Worm (Caenorhabditis elegans) whole organism, young adult: ENCODE data around the gene F11A5.17.

Source experiments
- B0261.1 ChIP-seq: sonication (generic microtip); optimal IDR thresholded peaks from 2 replicates; lab custom pipeline; 2016; ENCODE audit warnings: mild to moderate bottlenecking, missing genetic modification characterization, moderate library complexity, missing compliant biosample characterization
- F52B5.7 ChIP-seq: sonication (generic microtip); optimal IDR thresholded peaks from 2 replicates; lab custom pipeline; 2016; ENCODE audit warnings: mild to moderate bottlenecking, missing genetic modification characterization, missing compliant biosample characterization
- K11D2.4 ChIP-seq: fragments of 200-800 bp; sonication (Bioruptor generic); IDR thresholded peaks from 2 replicates; pipeline ENCODE4 v1.3.6; 2022; ENCODE audit warnings: missing genetic modification reagents, missing genetic modification characterization, missing compliant biosample characterization
- K12H6.12 ChIP-seq: fragments of 200-800 bp; sonication (Bioruptor generic); optimal IDR thresholded peaks from 2 replicates; lab custom pipeline; 2018; ENCODE audit warnings: mild to moderate bottlenecking, missing genetic modification characterization, missing compliant biosample characterization
- T07F8.4 ChIP-seq: sonication (generic microtip); optimal IDR thresholded peaks from 2 replicates; lab custom pipeline; 2016; ENCODE audit warnings: mild to moderate bottlenecking, missing genetic modification characterization, moderate library complexity, missing compliant biosample characterization
- T26A5.8 ChIP-seq: sonication (generic microtip); optimal IDR thresholded peaks from 2 replicates; lab custom pipeline; 2016; ENCODE audit warnings: missing genetic modification characterization, missing compliant biosample characterization
- atf-7 ChIP-seq: sonication (generic microtip); optimal IDR thresholded peaks from 2 replicates; lab custom pipeline; 2017; ENCODE audit warnings: mild to moderate bottlenecking, missing genetic modification characterization, missing compliant biosample characterization
- athp-1 ChIP-seq: sonication (generic microtip); optimal IDR thresholded peaks from 2 replicates; lab custom pipeline; 2017; ENCODE audit warnings: mild to moderate bottlenecking, missing genetic modification characterization, missing compliant biosample characterization
- ccch-3 ChIP-seq: fragments of 200-800 bp; sonication (Bioruptor generic); optimal IDR thresholded peaks from 2 replicates; lab custom pipeline; 2018; ENCODE audit warnings: mild to moderate bottlenecking, missing genetic modification characterization, missing compliant biosample characterization
- cebp-2 ChIP-seq: fragments of 200-800 bp; sonication (Bioruptor generic); IDR thresholded peaks from 2 replicates; pipeline ENCODE4 v1.3.6; 2022; ENCODE audit warnings: missing genetic modification characterization, missing compliant biosample characterization
- ceh-58 ChIP-seq: fragments of 200-800 bp; sonication (Bioruptor generic); IDR thresholded peaks from 2 replicates; pipeline ENCODE4 v1.3.6; 2022; ENCODE audit warnings: missing genetic modification characterization, missing compliant biosample characterization
- dpff-1 ChIP-seq: sonication (generic microtip); optimal IDR thresholded peaks from 2 replicates; lab custom pipeline; 2017; ENCODE audit warnings: mild to moderate bottlenecking, missing genetic modification characterization, missing compliant biosample characterization
- dpl-1 ChIP-seq: fragments of 150-350 bp; optimal IDR thresholded peaks from 2 replicates; lab custom pipeline; 2014; ENCODE audit warnings: missing biosample characterization, missing genetic modification reagents, missing genetic modification characterization
- egl-44 ChIP-seq: fragments of 200-800 bp; sonication (Bioruptor generic); IDR thresholded peaks from 2 replicates; pipeline ENCODE4 v1.3.6; 2022; ENCODE audit warnings: missing genetic modification reagents, missing genetic modification characterization, missing compliant biosample characterization
- egrh-3 ChIP-seq: fragments of 200-800 bp; sonication (Bioruptor generic); IDR thresholded peaks from 2 replicates; pipeline ENCODE4 v1.3.6; 2022; ENCODE audit warnings: missing genetic modification reagents, missing genetic modification characterization, missing compliant biosample characterization
- fkh-3 ChIP-seq: sonication (generic microtip); optimal IDR thresholded peaks from 2 replicates; lab custom pipeline; 2016; ENCODE audit warnings: mild to moderate bottlenecking, missing genetic modification characterization, missing compliant biosample characterization
- hrde-1 ChIP-seq: sonication (generic microtip); optimal IDR thresholded peaks from 2 replicates; lab custom pipeline; 2016; ENCODE audit warnings: missing genetic modification characterization, mild to moderate bottlenecking, missing compliant biosample characterization, moderate library complexity, missing genotype, missing genetic modification reagents, borderline replicate concordance
- lag-1 ChIP-seq: fragments of 200-800 bp; sonication (Bioruptor generic); IDR thresholded peaks from 2 replicates; pipeline ENCODE4 v1.3.6; 2022; ENCODE audit warnings: missing genetic modification reagents, missing genetic modification characterization, missing compliant biosample characterization
- let-607 ChIP-seq, 2 experiments: fragments of 200-800 bp in 1 of 2; sonication (Bioruptor generic) in 1 of 2; sonication (generic microtip) in 1 of 2; optimal IDR thresholded peaks; 2 replicates each; lab custom pipeline; 2016 to 2018; ENCODE audit warnings: mild to moderate bottlenecking in 2 of 2, missing compliant biosample characterization in 2 of 2, missing genetic modification characterization in 2 of 2, moderate library complexity in 2 of 2, missing genotype in 1 of 2
- lin-40 ChIP-seq: sonication (generic microtip); optimal IDR thresholded peaks from 2 replicates; lab custom pipeline; 2016; ENCODE audit warnings: missing genetic modification characterization, mild to moderate bottlenecking, missing compliant biosample characterization, missing genotype, missing genetic modification reagents
- lin-54 ChIP-seq: fragments of 200-800 bp; sonication (Bioruptor generic); optimal IDR thresholded peaks from 2 replicates; lab custom pipeline; 2018; ENCODE audit warnings: mild to moderate bottlenecking, missing genetic modification characterization, missing compliant biosample characterization
- madf-10 ChIP-seq: sonication (generic microtip); optimal IDR thresholded peaks from 2 replicates; lab custom pipeline; 2016; ENCODE audit warnings: mild to moderate bottlenecking, missing genetic modification characterization, missing compliant biosample characterization
- madf-3 ChIP-seq: fragments of 200-800 bp; sonication (Bioruptor generic); IDR thresholded peaks from 2 replicates; pipeline ENCODE4 v1.3.6; 2022; ENCODE audit warnings: missing genetic modification reagents, missing genetic modification characterization, missing compliant biosample characterization
- mel-28 ChIP-seq: sonication (generic microtip); optimal IDR thresholded peaks from 2 replicates; lab custom pipeline; 2016; ENCODE audit warnings: borderline replicate concordance, mild to moderate bottlenecking, missing genetic modification characterization, missing compliant biosample characterization
- nfya-2 ChIP-seq: fragments of 200-800 bp; sonication (Bioruptor generic); IDR thresholded peaks from 2 replicates; pipeline ENCODE4 v1.3.6; 2022; ENCODE audit warnings: missing genetic modification reagents, missing genetic modification characterization, missing compliant biosample characterization
- nhr-120 ChIP-seq: fragments of 200-800 bp; sonication (Bioruptor generic); IDR thresholded peaks from 2 replicates; pipeline ENCODE4 v1.3.6; 2022; ENCODE audit warnings: missing genetic modification characterization, missing compliant biosample characterization
- pha-4 ChIP-seq: fragments of 150-350 bp; sonication (generic microtip); optimal IDR thresholded peaks from 2 replicates; lab custom pipeline; 2014; ENCODE audit warnings: missing biosample characterization, missing genetic modification reagents, missing genetic modification characterization
- rec-8 ChIP-seq, 2 experiments: sonication (generic microtip); optimal IDR thresholded peaks; 2 replicates each; lab custom pipeline; 2016; ENCODE audit warnings: mild to moderate bottlenecking in 2 of 2, missing genetic modification characterization in 2 of 2, missing genetic modification reagents in 2 of 2, missing genotype in 2 of 2, missing biosample characterization in 1 of 2, missing compliant biosample characterization in 1 of 2, moderate library complexity in 1 of 2
- snpc-1.3 ChIP-seq: sonication (generic microtip); optimal IDR thresholded peaks from 2 replicates; lab custom pipeline; 2017; ENCODE audit warnings: missing genetic modification characterization, mild to moderate bottlenecking, missing compliant biosample characterization, antibody characterized with exemption, moderate library complexity, missing genotype, missing genetic modification reagents; ENCODE audit not compliant: insufficient read depth
- snpc-4 ChIP-seq, 5 experiments: fragments of 150-350 bp in 1 of 5; sonication (generic microtip) in 4 of 5; optimal IDR thresholded peaks; 2 replicates each; lab custom pipeline; 2014 to 2018; ENCODE audit warnings: missing genetic modification characterization in 5 of 5, missing biosample characterization in 3 of 5, antibody characterized with exemption in 2 of 5, mild to moderate bottlenecking in 2 of 5, missing compliant biosample characterization in 2 of 5, missing genotype in 2 of 5, moderate library complexity in 2 of 5, missing genetic modification reagents in 1 of 5
- unc-130 ChIP-seq: sonication (generic microtip); optimal IDR thresholded peaks from 2 replicates; lab custom pipeline; 2016; ENCODE audit warnings: missing genetic modification reagents, missing genetic modification characterization, missing compliant biosample characterization
- unc-62 ChIP-seq: fragments of 150-350 bp; optimal IDR thresholded peaks from 2 replicates; lab custom pipeline; 2014; ENCODE audit warnings: missing biosample characterization, missing genetic modification reagents, missing genetic modification characterization
- zfh-2 ChIP-seq: fragments of 200-800 bp; sonication (Bioruptor generic); conservative IDR thresholded peaks from 2 replicates; pipeline ENCODE4 v1.3.6; 2022; ENCODE audit warnings: missing genetic modification reagents, missing genetic modification characterization, missing compliant biosample characterization
- ztf-18 ChIP-seq: sonication (generic microtip); optimal IDR thresholded peaks from 2 replicates; lab custom pipeline; 2016; ENCODE audit warnings: missing genotype, mild to moderate bottlenecking, missing genetic modification characterization, missing compliant biosample characterization
- ztf-3 ChIP-seq: fragments of 200-800 bp; sonication (Bioruptor generic); optimal IDR thresholded peaks from 2 replicates; lab custom pipeline; 2018; ENCODE audit warnings: mild to moderate bottlenecking, missing genetic modification characterization, missing compliant biosample characterization

F11A5.17 gene

DNA sequence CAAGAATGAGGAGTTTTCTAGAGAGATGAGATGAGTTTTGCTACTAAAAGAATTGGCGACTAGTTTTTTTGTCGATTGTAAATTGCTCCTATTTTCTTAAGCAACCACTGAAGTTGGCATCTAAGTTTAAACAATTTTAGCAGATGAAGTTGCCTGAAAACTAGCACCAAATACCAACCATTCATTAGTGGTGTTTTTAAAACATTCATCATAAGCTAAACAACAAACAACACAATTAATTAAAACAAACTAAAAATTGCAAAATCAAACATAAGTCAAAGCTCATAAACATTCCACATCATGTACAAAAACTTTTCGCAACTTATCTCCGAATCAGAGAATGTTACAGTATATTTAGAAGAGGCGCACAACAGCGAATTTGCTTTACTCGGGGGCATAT is 19.7 kb upstream of the F11A5.17 start, which contains the start of gene srz-13:
srz-13 (plus strand) TSS at position 301 of the 400 bp plus-strand sequence.
- TF ChIP-seq fkh-3 (tag; lab: Kevin White, UChicago) (no peak), athp-1 (tag; lab: Kevin White, UChicago) (no peak), unc-62 (GFP tag; lab: Kevin White, UChicago) (no peak), ztf-18 (no peak), F52B5.7 (no peak), nhr-120 (GFP tag; lab: Robert Waterston, UW) (no peak), lin-54 (no peak), rec-8 (tag; optimal IDR thresholded peaks at IDR 0.05; lab: Kevin White, UChicago) (no peak), mel-28 (tag; lab: Kevin White, UChicago) (no peak), ccch-3 (GFP tag; lab: Kevin White, UChicago) (no peak), dpff-1 (tag; lab: Kevin White, UChicago) (no peak), T26A5.8 (no peak), K12H6.12 (tag; lab: Kevin White, UChicago) (no peak), madf-10 (tag; lab: Kevin White, UChicago) (no peak), ceh-58 (no peak), egl-44 (GFP tag; lab: Robert Waterston, UW) (no peak)

DNA sequence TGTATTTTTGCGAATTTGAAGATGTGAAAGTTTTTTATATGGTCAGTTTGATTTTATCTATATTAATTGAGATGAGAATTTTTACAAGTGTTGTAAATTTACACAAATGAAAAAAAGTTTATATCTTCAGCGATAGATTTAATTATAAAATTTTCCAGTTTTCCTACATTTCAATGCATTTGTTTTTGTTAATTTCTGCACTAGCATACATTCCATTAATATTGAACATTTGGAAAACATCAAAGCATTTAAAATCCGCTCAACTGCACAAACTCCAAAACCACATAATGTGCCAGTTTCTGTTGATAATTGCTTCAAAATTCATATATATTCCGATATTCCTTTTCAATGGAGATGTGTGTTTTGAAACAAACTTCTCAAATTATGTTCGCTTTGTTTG is 18.9 kb upstream of the F11A5.17 start, which contains the start of gene srh-277:
srh-277 (plus strand) TSS at position 301 of the 400 bp plus-strand sequence.
- no peak for TF ChIP-seq lin-40 (tag; lab: Kevin White, UChicago)

DNA sequence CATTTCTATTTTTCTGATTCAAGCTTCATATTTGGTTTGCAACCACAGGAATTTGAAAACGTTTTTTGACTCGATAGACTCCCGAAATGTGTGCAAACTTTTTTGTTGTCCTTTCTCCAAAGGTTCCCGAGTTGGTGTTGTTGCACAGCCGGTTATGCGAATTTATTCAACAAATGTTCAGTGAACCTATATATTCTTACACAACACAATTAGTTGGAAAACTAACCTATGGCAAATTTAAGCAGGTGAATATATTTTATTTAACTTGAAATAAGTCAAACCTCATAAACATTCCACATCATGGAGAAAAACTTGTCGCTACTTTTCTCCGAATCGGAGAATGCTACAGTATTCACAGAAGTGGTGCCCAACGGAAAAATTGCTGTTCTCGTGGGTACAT is 18.5 kb upstream of the F11A5.17 start, which contains the start of gene srz-14:
srz-14 (plus strand) TSS at position 301 of the 400 bp plus-strand sequence.
- TF ChIP-seq zfh-2 (GFP tag; lab: Robert Waterston, UW) (no peak), K11D2.4 (GFP tag; lab: Robert Waterston, UW) (no peak), let-607 (tag; optimal IDR thresholded peaks at IDR 0.05; lab: Kevin White, UChicago) (no peak), hrde-1 (no peak), unc-130 (GFP tag; lab: Kevin White, UChicago) (no peak), atf-7 (tag; lab: Kevin White, UChicago) (no peak), nfya-2 (GFP tag; lab: Robert Waterston, UW) (no peak), madf-3 (GFP tag; lab: Robert Waterston, UW) (no peak), pha-4 (tag; lab: Kevin White, UChicago) (no peak), ztf-3 (GFP tag; lab: Kevin White, UChicago) (no peak), egrh-3 (GFP tag; lab: Robert Waterston, UW) (no peak), snpc-4 (GFP tag; optimal IDR thresholded peaks at IDR 0.05; lab: Kevin White, UChicago) (no peak), snpc-4 (tag; optimal IDR thresholded peaks at IDR 0.05; lab: Kevin White, UChicago) (no peak), dpl-1 (GFP tag; lab: Kevin White, UChicago) (no peak), B0261.1 (tag; lab: Kevin White, UChicago) (no peak), snpc-1.3 (no peak)

DNA sequence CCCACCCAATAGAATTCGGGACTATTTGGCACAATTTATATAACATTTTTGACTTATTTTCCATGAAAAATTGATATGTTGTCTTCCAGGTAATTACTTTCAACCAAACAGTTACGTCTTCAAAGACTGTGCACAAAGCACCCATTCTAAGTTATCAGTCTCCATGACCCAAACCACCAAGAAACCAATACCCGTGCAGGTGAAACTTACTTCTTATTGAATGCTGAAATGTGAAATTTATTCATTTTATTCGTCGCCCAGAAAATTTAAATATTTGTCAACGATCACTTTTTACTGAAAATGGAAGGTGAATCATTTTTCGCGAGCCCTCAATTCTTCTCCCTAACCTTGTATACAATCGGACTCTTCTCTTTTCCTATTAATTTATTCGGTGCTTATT is 11.3 kb upstream of the F11A5.17 start, which contains the start of gene srh-281:
srh-281 (plus strand) TSS at position 301 of the 400 bp plus-strand sequence.
- TF ChIP-seq T07F8.4 (tag; lab: Kevin White, UChicago) = no peak
- TF ChIP-seq pha-4 (tag; lab: Kevin White, UChicago) = no peak
- TF ChIP-seq cebp-2 (GFP tag; lab: Robert Waterston, UW) = no peak
- no peak for TF ChIP-seq F52B5.7
- no peak for TF ChIP-seq lin-54
- TF ChIP-seq lag-1 = no peak
- TF ChIP-seq, all 124 proteins: peak for 0
